Worm (Caenorhabditis elegans) whole organism, L3 larva: ENCODE measurements around the gene rgs-1.
A peak's percentile ranks its signal among the peaks of the same experiment; 100 is the strongest.
"Not testable (repeated sequence)": the region's sequence is repeated elsewhere in the genome, so short reads cannot be mapped to it uniquely, and the experiment has no call there.

Experiments
- R02D3.7 ChIP-seq: fragments of 150-350 bp; optimal IDR thresholded peaks from 2 replicates; lab custom pipeline; 2014; ENCODE audit warnings: missing biosample characterization, missing genetic modification characterization
- ZK546.5 ChIP-seq: sonication (generic microtip); optimal IDR thresholded peaks from 2 replicates; lab custom pipeline; 2017; ENCODE audit warnings: missing biosample characterization, missing genetic modification characterization
- ama-1 ChIP-seq: fragments of 150-350 bp; optimal IDR thresholded peaks from 2 replicates; lab custom pipeline; 2018
- ceh-16 ChIP-seq: sonication (generic microtip); optimal IDR thresholded peaks from 2 replicates; lab custom pipeline; 2017; ENCODE audit warnings: missing biosample characterization, missing genetic modification characterization
- ceh-82 ChIP-seq: fragments of 150-350 bp; optimal IDR thresholded peaks from 2 replicates; lab custom pipeline; 2014; ENCODE audit warnings: missing biosample characterization, missing genetic modification characterization
- ceh-9 ChIP-seq: sonication (generic microtip); optimal IDR thresholded peaks from 2 replicates; lab custom pipeline; 2018; ENCODE audit warnings: missing biosample characterization, missing genetic modification characterization
- egl-27 ChIP-seq: sonication (generic microtip); optimal IDR thresholded peaks from 4 replicates; lab custom pipeline; 2017; ENCODE audit warnings: missing biosample characterization, missing genetic modification reagents, missing genetic modification characterization
- elt-1 ChIP-seq: fragments of 150-350 bp; optimal IDR thresholded peaks from 2 replicates; lab custom pipeline; 2014; ENCODE audit warnings: missing biosample characterization, missing genetic modification characterization
- elt-2 ChIP-seq: sonication (generic microtip); optimal IDR thresholded peaks from 2 replicates; lab custom pipeline; 2016; ENCODE audit warnings: missing genetic modification reagents, mild to moderate bottlenecking, missing genetic modification characterization, missing compliant biosample characterization
- elt-3 ChIP-seq, 3 experiments: fragments of 150-350 bp in 1 of 3; sonication (generic microtip) in 2 of 3; optimal IDR thresholded peaks; 2 replicates in 2 of 3; 4 replicates in 1 of 3; lab custom pipeline; 2014 to 2017; ENCODE audit warnings: missing biosample characterization in 3 of 3, missing genetic modification characterization in 3 of 3
- eor-1 ChIP-seq, 2 experiments: fragments of 150-350 bp; optimal IDR thresholded peaks; 2 replicates each; lab custom pipeline; 2014 to 2018; ENCODE audit warnings: missing biosample characterization in 2 of 2, missing genetic modification characterization in 2 of 2
- fkh-2 ChIP-seq: fragments of 150-350 bp; optimal IDR thresholded peaks from 2 replicates; lab custom pipeline; 2014; ENCODE audit warnings: missing biosample characterization, missing genetic modification reagents, missing genetic modification characterization
- fos-1 ChIP-seq: fragments of 150-350 bp; optimal IDR thresholded peaks from 2 replicates; lab custom pipeline; 2014; ENCODE audit warnings: missing biosample characterization, missing genetic modification characterization
- jun-1 ChIP-seq: fragments of 150-350 bp; optimal IDR thresholded peaks from 2 replicates; lab custom pipeline; 2014; ENCODE audit warnings: missing biosample characterization, missing genetic modification reagents, missing genetic modification characterization
- lin-39 ChIP-seq: fragments of 150-350 bp; optimal IDR thresholded peaks from 2 replicates; lab custom pipeline; 2018; ENCODE audit warnings: missing biosample characterization, missing genetic modification reagents, missing genetic modification characterization
- mdl-1 ChIP-seq: fragments of 150-350 bp; optimal IDR thresholded peaks from 2 replicates; lab custom pipeline; 2014; ENCODE audit warnings: missing biosample characterization, missing genetic modification characterization
- mml-1 ChIP-seq: fragments of 150-350 bp; sonication (generic microtip); optimal IDR thresholded peaks from 3 replicates; lab custom pipeline; 2014; ENCODE audit warnings: missing biosample characterization, missing genetic modification characterization
- nhr-11 ChIP-seq: fragments of 150-350 bp; optimal IDR thresholded peaks from 2 replicates; lab custom pipeline; 2014; ENCODE audit warnings: missing biosample characterization, missing genetic modification characterization
- nhr-12 ChIP-seq: fragments of 150-350 bp; optimal IDR thresholded peaks from 2 replicates; lab custom pipeline; 2014; ENCODE audit warnings: missing biosample characterization, missing genetic modification characterization
- nhr-23 ChIP-seq: fragments of 150-350 bp; optimal IDR thresholded peaks from 2 replicates; lab custom pipeline; 2014; ENCODE audit warnings: missing biosample characterization, missing genetic modification reagents, missing genetic modification characterization
- nhr-237 ChIP-seq: fragments of 150-350 bp; optimal IDR thresholded peaks from 2 replicates; lab custom pipeline; 2014; ENCODE audit warnings: missing biosample characterization, missing genetic modification characterization
- nhr-25 ChIP-seq: sonication (generic microtip); optimal IDR thresholded peaks from 2 replicates; lab custom pipeline; 2017; ENCODE audit warnings: missing biosample characterization, missing genetic modification characterization
- nhr-43 ChIP-seq: sonication (generic microtip); optimal IDR thresholded peaks from 2 replicates; lab custom pipeline; 2016; ENCODE audit warnings: mild to moderate bottlenecking, missing genetic modification characterization, missing compliant biosample characterization; ENCODE audit not compliant: poor library complexity, severe bottlenecking
- nhr-67 ChIP-seq: fragments of 150-350 bp; optimal IDR thresholded peaks from 2 replicates; lab custom pipeline; 2014; ENCODE audit warnings: missing biosample characterization, missing genetic modification characterization
- nhr-76 ChIP-seq: fragments of 150-350 bp; sonication (generic microtip); optimal IDR thresholded peaks from 5 replicates; lab custom pipeline; 2014; ENCODE audit warnings: missing biosample characterization, missing genetic modification characterization
- nhr-77 ChIP-seq: fragments of 150-350 bp; optimal IDR thresholded peaks from 2 replicates; lab custom pipeline; 2014; ENCODE audit warnings: missing biosample characterization, missing genetic modification characterization
- pqm-1 ChIP-seq: fragments of 150-350 bp; optimal IDR thresholded peaks from 2 replicates; lab custom pipeline; 2017; ENCODE audit warnings: missing biosample characterization, missing genetic modification characterization, inconsistent platforms
- skn-1 ChIP-seq: fragments of 150-350 bp; optimal IDR thresholded peaks from 2 replicates; lab custom pipeline; 2014; ENCODE audit warnings: missing biosample characterization, missing genetic modification characterization
- snpc-4 ChIP-seq: fragments of 150-350 bp; optimal IDR thresholded peaks from 2 replicates; lab custom pipeline; 2014; ENCODE audit warnings: missing biosample characterization, missing genetic modification characterization
- tbx-2 ChIP-seq: sonication (generic microtip); optimal IDR thresholded peaks from 2 replicates; lab custom pipeline; 2016; ENCODE audit warnings: mild to moderate bottlenecking, missing genetic modification characterization, missing compliant biosample characterization
- unc-39 ChIP-seq: sonication (generic microtip); optimal IDR thresholded peaks from 4 replicates; lab custom pipeline; 2017; ENCODE audit warnings: missing biosample characterization, missing genetic modification characterization
- unc-62 ChIP-seq: fragments of 150-350 bp; sonication (generic microtip); optimal IDR thresholded peaks from 4 replicates; lab custom pipeline; 2014; ENCODE audit warnings: missing biosample characterization, missing genetic modification reagents, missing genetic modification characterization
- zag-1 ChIP-seq: fragments of 150-350 bp; optimal IDR thresholded peaks from 2 replicates; lab custom pipeline; 2014; ENCODE audit warnings: missing biosample characterization, missing genetic modification characterization
- ztf-11 ChIP-seq: fragments of 150-350 bp; optimal IDR thresholded peaks from 2 replicates; lab custom pipeline; 2014; ENCODE audit warnings: missing biosample characterization, missing genetic modification characterization
- ztf-4 ChIP-seq: fragments of 150-350 bp; optimal IDR thresholded peaks from 2 replicates; lab custom pipeline; 2014; ENCODE audit warnings: missing biosample characterization, missing genetic modification characterization

The rgs-1 gene

ce11 chrIII:10057518-10057917, 41.2 kb upstream of the rgs-1 start, which contains the start of gene T16G12.4:
Gene T16G12.4 (plus strand): TSS chrIII:10057818.
- TF ChIP-seq jun-1 (tag; lab: Kevin White, UChicago) (no peak), nhr-77 (no peak), ceh-9 (no peak), snpc-4 (tag; lab: Kevin White, UChicago) (no peak), nhr-23 (tag; lab: Kevin White, UChicago) (no peak), ama-1 (lab: Kevin White, UChicago) (no peak), ZK546.5 (tag; lab: Kevin White, UChicago) (no peak), skn-1 (no peak), mml-1 (tag; lab: Kevin White, UChicago) (no peak), elt-3 (tag; optimal IDR thresholded peaks at IDR 0.05; lab: Kevin White, UChicago) (no peak), fos-1 (no peak), nhr-43 (no peak), egl-27 (tag; lab: Kevin White, UChicago) (no peak), nhr-67 (tag; lab: Kevin White, UChicago) (no peak), unc-62 (GFP tag; lab: Kevin White, UChicago) (no peak)

ce11 chrIII:10056033-10056432, 39.7 kb upstream of the rgs-1 start, which contains the start of gene T16G12.10:
Gene T16G12.10 (minus strand): TSS chrIII:10056133.
- no peak for TF ChIP-seq nhr-237 (tag; lab: Kevin White, UChicago)
- no peak for TF ChIP-seq lin-39
- no peak for TF ChIP-seq elt-1 (tag; lab: Kevin White, UChicago)
- no peak for TF ChIP-seq mdl-1 (tag; lab: Kevin White, UChicago)
- no peak for TF ChIP-seq zag-1 (tag; lab: Kevin White, UChicago)
- TF ChIP-seq nhr-11 (tag; lab: Kevin White, UChicago) = no peak
- no peak for TF ChIP-seq ztf-11 (tag; lab: Kevin White, UChicago)
- no peak for TF ChIP-seq ceh-16 (tag; lab: Kevin White, UChicago)
- TF ChIP-seq snpc-4 (tag; lab: Kevin White, UChicago) = no peak
- TF ChIP-seq eor-1 (tag; optimal IDR thresholded peaks at IDR 0.05; lab: Kevin White, UChicago) = no peak
- TF ChIP-seq R02D3.7 (tag; lab: Kevin White, UChicago) = no peak
- no peak for TF ChIP-seq nhr-12 (tag; lab: Kevin White, UChicago)
- no peak for TF ChIP-seq fkh-2 (tag; lab: Kevin White, UChicago)
- TF ChIP-seq ceh-82 (tag; lab: Kevin White, UChicago) = no peak
- no peak for TF ChIP-seq jun-1 (tag; lab: Kevin White, UChicago)
- TF ChIP-seq ztf-4 (tag; lab: Kevin White, UChicago) = no peak
- no peak for TF ChIP-seq pqm-1 (tag; lab: Kevin White, UChicago)
- TF ChIP-seq unc-39 (tag; lab: Kevin White, UChicago) = no peak
- TF ChIP-seq, all 47 proteins: peak for 0

ce11 chrIII:10053312-10053711, 37.0 kb upstream of the rgs-1 start, which contains the start of gene T16G12.12:
Gene T16G12.12 (plus strand): TSS chrIII:10053612.
- not testable (repeated sequence) for TF ChIP-seq nhr-25; snpc-4 (tag; lab: Kevin White, UChicago); ceh-9

- TF ChIP-seq nhr-76 (tag; lab: Kevin White, UChicago); lin-39; mdl-1 (tag; lab: Kevin White, UChicago): not testable (repeated sequence)
- TF ChIP-seq, all 47 proteins: peak for 0; not testable (repeated sequence) for 47
Observed at ce11 chrIII:10050321-10050720, 34.0 kb upstream of the rgs-1 start, which contains the start of gene T16G12.3. Gene T16G12.3 (plus strand): TSS chrIII:10050621.

- TF ChIP-seq jun-1 (tag; lab: Kevin White, UChicago) = no peak
- no peak for TF ChIP-seq tbx-2 (tag; lab: Kevin White, UChicago)
- TF ChIP-seq nhr-12 (tag; lab: Kevin White, UChicago) = no peak
- peak; percentile 60 for TF ChIP-seq pqm-1 (tag; lab: Kevin White, UChicago)
- TF ChIP-seq elt-2 (tag; lab: Kevin White, UChicago) = peak; percentile 82
Observed at ce11 chrIII:10049682-10050081, 33.3 kb upstream of the rgs-1 start, which contains the start of gene T16G12.1. Gene T16G12.1 (minus strand): TSS chrIII:10049857.
